Worm (Caenorhabditis elegans) whole organism, L2 larva: ENCODE measurements around the gene vha-6.

Experiments used
- C34F6.9 ChIP-seq: fragments of 150-350 bp; optimal IDR thresholded peaks from 2 replicates; lab custom pipeline; 2014; ENCODE audit warnings: missing biosample characterization, missing genetic modification characterization
- F13H6.1 ChIP-seq: sonication (generic microtip); optimal IDR thresholded peaks from 2 replicates; lab custom pipeline; 2016; ENCODE audit warnings: missing genetic modification characterization, missing compliant biosample characterization
- R02D3.7 ChIP-seq: fragments of 150-350 bp; optimal IDR thresholded peaks from 2 replicates; lab custom pipeline; 2014; ENCODE audit warnings: missing biosample characterization, missing genetic modification characterization
- Y55F3AM.14 ChIP-seq: fragments of 200-800 bp; sonication (Bioruptor generic); optimal IDR thresholded peaks from 2 replicates; lab custom pipeline; 2018; ENCODE audit warnings: mild to moderate bottlenecking, missing genetic modification characterization, missing compliant biosample characterization
- ZK546.5 ChIP-seq: sonication (generic microtip); optimal IDR thresholded peaks from 2 replicates; lab custom pipeline; 2017; ENCODE audit warnings: missing biosample characterization, missing genetic modification characterization
- alr-1 ChIP-seq: fragments of 150-350 bp; optimal IDR thresholded peaks from 2 replicates; lab custom pipeline; 2014; ENCODE audit warnings: missing biosample characterization, missing genetic modification characterization
- aly-2 ChIP-seq: fragments of 150-350 bp; optimal IDR thresholded peaks from 2 replicates; lab custom pipeline; 2014; ENCODE audit warnings: missing biosample characterization, missing genetic modification characterization
- blmp-1 ChIP-seq: sonication (generic microtip); optimal IDR thresholded peaks from 2 replicates; lab custom pipeline; 2017; ENCODE audit warnings: missing genetic modification characterization, mild to moderate bottlenecking, missing compliant biosample characterization, antibody characterized with exemption, moderate library complexity; ENCODE audit not compliant: insufficient read depth
- ceh-82 ChIP-seq: fragments of 150-350 bp; optimal IDR thresholded peaks from 2 replicates; lab custom pipeline; 2014; ENCODE audit warnings: missing biosample characterization, missing genetic modification characterization
- crh-2 ChIP-seq: sonication (generic microtip); optimal IDR thresholded peaks from 2 replicates; lab custom pipeline; 2017; ENCODE audit warnings: missing biosample characterization, missing genetic modification characterization
- dmd-4 ChIP-seq: sonication (generic microtip); optimal IDR thresholded peaks from 2 replicates; lab custom pipeline; 2017; ENCODE audit warnings: missing biosample characterization, missing genetic modification characterization
- egl-27 ChIP-seq: sonication (generic microtip); optimal IDR thresholded peaks from 3 replicates; lab custom pipeline; 2017; ENCODE audit warnings: missing biosample characterization, missing genetic modification reagents, missing genetic modification characterization
- elt-1 ChIP-seq: fragments of 150-350 bp; optimal IDR thresholded peaks from 2 replicates; lab custom pipeline; 2014; ENCODE audit warnings: missing biosample characterization, missing genetic modification characterization
- elt-3 ChIP-seq: sonication (generic microtip); optimal IDR thresholded peaks from 2 replicates; lab custom pipeline; 2017; ENCODE audit warnings: missing biosample characterization, missing genetic modification characterization
- lin-13 ChIP-seq: fragments of 150-350 bp; optimal IDR thresholded peaks from 2 replicates; lab custom pipeline; 2014; ENCODE audit warnings: missing biosample characterization, missing genetic modification reagents, missing genetic modification characterization
- lin-39 ChIP-seq: fragments of 150-350 bp; optimal IDR thresholded peaks from 2 replicates; lab custom pipeline; 2014; ENCODE audit warnings: missing biosample characterization, missing genetic modification reagents, missing genetic modification characterization
- lsy-2 ChIP-seq, 2 experiments: fragments of 150-350 bp in 1 of 2; sonication (generic microtip) in 1 of 2; optimal IDR thresholded peaks; 2 replicates each; lab custom pipeline; 2014 to 2017; ENCODE audit warnings: missing biosample characterization in 2 of 2, missing genetic modification characterization in 2 of 2
- mab-5 ChIP-seq: fragments of 150-350 bp; optimal IDR thresholded peaks from 2 replicates; lab custom pipeline; 2014; ENCODE audit warnings: missing biosample characterization, missing genetic modification characterization
- nhr-10 ChIP-seq: sonication (generic microtip); optimal IDR thresholded peaks from 2 replicates; lab custom pipeline; 2017; ENCODE audit warnings: missing biosample characterization, missing genetic modification characterization
- nhr-11 ChIP-seq: fragments of 150-350 bp; optimal IDR thresholded peaks from 2 replicates; lab custom pipeline; 2014; ENCODE audit warnings: missing biosample characterization, missing genetic modification characterization
- nhr-129 ChIP-seq: fragments of 150-350 bp; optimal IDR thresholded peaks from 2 replicates; lab custom pipeline; 2014; ENCODE audit warnings: missing biosample characterization, missing genetic modification characterization
- nhr-21 ChIP-seq: fragments of 150-350 bp; optimal IDR thresholded peaks from 2 replicates; lab custom pipeline; 2014; ENCODE audit warnings: missing biosample characterization, missing genetic modification characterization
- nhr-23 ChIP-seq: fragments of 150-350 bp; optimal IDR thresholded peaks from 2 replicates; lab custom pipeline; 2014; ENCODE audit warnings: missing biosample characterization, missing genetic modification reagents, missing genetic modification characterization
- nhr-25 ChIP-seq: fragments of 150-350 bp; sonication (generic microtip); optimal IDR thresholded peaks from 3 replicates; lab custom pipeline; 2014; ENCODE audit warnings: missing biosample characterization, missing genetic modification characterization
- nhr-6 ChIP-seq: fragments of 150-350 bp; optimal IDR thresholded peaks from 2 replicates; lab custom pipeline; 2014; ENCODE audit warnings: missing biosample characterization, missing genetic modification characterization
- nhr-77 ChIP-seq: fragments of 150-350 bp; optimal IDR thresholded peaks from 2 replicates; lab custom pipeline; 2014; ENCODE audit warnings: missing biosample characterization, missing genetic modification characterization
- peb-1 ChIP-seq: fragments of 150-350 bp; optimal IDR thresholded peaks from 2 replicates; lab custom pipeline; 2014; ENCODE audit warnings: missing biosample characterization, missing genetic modification characterization
- sem-4 ChIP-seq: fragments of 150-350 bp; optimal IDR thresholded peaks from 2 replicates; lab custom pipeline; 2014; ENCODE audit warnings: missing biosample characterization, missing genetic modification reagents, missing genetic modification characterization
- skn-1 ChIP-seq: sonication (generic microtip); optimal IDR thresholded peaks from 2 replicates; lab custom pipeline; 2017; ENCODE audit warnings: missing biosample characterization, missing genetic modification characterization
- sma-3 ChIP-seq: sonication (generic microtip); optimal IDR thresholded peaks from 2 replicates; lab custom pipeline; 2016; ENCODE audit warnings: missing genetic modification reagents, missing genetic modification characterization, missing compliant biosample characterization
- sma-9 ChIP-seq, 2 experiments: fragments of 150-350 bp in 1 of 2; sonication (generic microtip) in 1 of 2; optimal IDR thresholded peaks; 2 replicates each; lab custom pipeline; 2014 to 2016; ENCODE audit warnings: missing genetic modification characterization in 2 of 2, mild to moderate bottlenecking in 1 of 2, missing biosample characterization in 1 of 2, missing compliant biosample characterization in 1 of 2, missing genetic modification reagents in 1 of 2, moderate library complexity in 1 of 2
- snpc-4 ChIP-seq: fragments of 150-350 bp; optimal IDR thresholded peaks from 2 replicates; lab custom pipeline; 2014; ENCODE audit warnings: missing biosample characterization, missing genetic modification characterization
- unc-55 ChIP-seq: fragments of 150-350 bp; sonication (generic microtip); optimal IDR thresholded peaks from 3 replicates; lab custom pipeline; 2014; ENCODE audit warnings: missing biosample characterization, missing genetic modification reagents, missing genetic modification characterization
- zag-1 ChIP-seq: fragments of 150-350 bp; optimal IDR thresholded peaks from 2 replicates; lab custom pipeline; 2014; ENCODE audit warnings: missing biosample characterization, missing genetic modification characterization
- ztf-1 ChIP-seq: fragments of 200-800 bp; sonication (Bioruptor generic); conservative IDR thresholded peaks from 2 replicates; pipeline ENCODE4 v1.3.6; 2022; ENCODE audit warnings: missing genetic modification characterization, missing compliant biosample characterization
- ztf-11 ChIP-seq: sonication (generic microtip); optimal IDR thresholded peaks from 2 replicates; lab custom pipeline; 2017; ENCODE audit warnings: missing biosample characterization, missing genetic modification characterization

vha-6 gene

ce11 chrII:11393787-11394186 lies 44.5 kb downstream of the vha-6 start:
- no peak for TF ChIP-seq unc-55 (GFP tag; lab: Kevin White, UChicago)
- TF ChIP-seq ceh-82 (tag; lab: Kevin White, UChicago) = no peak
- TF ChIP-seq ztf-1 (GFP tag; lab: Robert Waterston, UW) = no peak
- TF ChIP-seq dmd-4 (tag; lab: Kevin White, UChicago) = no peak
- TF ChIP-seq lsy-2 (tag; optimal IDR thresholded peaks at IDR 0.05; lab: Kevin White, UChicago) = no peak
- no peak for TF ChIP-seq alr-1 (tag; lab: Kevin White, UChicago)
- TF ChIP-seq mab-5 (tag; lab: Kevin White, UChicago) = no peak
- TF ChIP-seq lin-39 = no peak
- TF ChIP-seq peb-1 = no peak
- no peak for TF ChIP-seq egl-27 (tag; lab: Kevin White, UChicago)
- TF ChIP-seq, all 48 proteins: peak for 0

DNA sequence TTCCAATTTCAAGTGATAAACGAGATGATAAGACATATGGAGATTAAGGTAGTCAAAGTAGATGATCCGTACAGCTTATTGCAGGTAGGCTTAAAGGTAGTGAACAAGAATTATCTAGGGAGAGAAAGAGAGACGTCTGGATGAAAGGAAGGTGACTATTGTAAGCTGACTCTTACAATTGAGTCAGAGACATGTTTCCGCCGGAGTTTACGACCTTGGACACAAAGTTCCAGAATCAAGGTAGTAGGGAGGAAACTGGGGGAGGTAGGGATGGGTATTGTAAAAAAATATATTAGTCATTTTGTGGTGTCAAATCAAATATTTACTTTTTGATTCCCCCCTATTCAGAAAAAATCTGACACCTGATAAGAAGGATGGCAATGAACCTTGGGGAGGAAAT lies 45.9 kb downstream of the vha-6 start:
- TF ChIP-seq elt-3 (tag; lab: Kevin White, UChicago) (no peak), F13H6.1 (tag; lab: Kevin White, UChicago) (no peak), sma-9 (GFP tag; optimal IDR thresholded peaks at IDR 0.05; lab: Kevin White, UChicago) (no peak), sma-9 (tag; optimal IDR thresholded peaks at IDR 0.05; lab: Kevin White, UChicago) (no peak), lsy-2 (tag; optimal IDR thresholded peaks at IDR 0.05; lab: Kevin White, UChicago) (no peak), sem-4 (tag; lab: Kevin White, UChicago) (no peak), egl-27 (tag; lab: Kevin White, UChicago) (no peak), lin-13 (no peak), C34F6.9 (no peak), blmp-1 (no peak), nhr-11 (tag; lab: Kevin White, UChicago) (no peak), lin-39 (no peak), skn-1 (tag; lab: Kevin White, UChicago) (no peak)

DNA sequence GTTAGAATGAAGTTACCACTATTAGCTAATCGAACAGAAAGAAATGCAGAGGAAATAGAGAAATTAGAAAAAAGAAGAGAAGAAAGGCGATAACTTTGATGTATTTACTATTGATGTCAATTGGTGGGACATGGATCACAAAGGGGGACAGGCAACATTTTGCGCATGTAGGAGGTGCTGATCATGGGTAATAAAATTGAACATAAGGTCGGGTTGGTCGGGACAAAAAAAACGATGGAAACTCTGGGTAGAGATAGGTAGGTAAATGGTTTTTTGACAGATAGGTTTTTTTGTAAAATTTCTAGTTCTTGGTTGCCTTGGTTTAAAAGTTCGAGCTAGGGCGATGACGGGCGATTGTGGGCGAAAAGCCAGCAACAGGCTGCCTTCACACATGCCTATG lies 47.4 kb downstream of the vha-6 start, which contains the start of gene shn-1:
Gene shn-1, minus strand, starts transcription at position 101 of the 400 bp plus-strand sequence.
- TF ChIP-seq elt-1 = no peak
- no peak for TF ChIP-seq ZK546.5
- TF ChIP-seq snpc-4 = no peak
- TF ChIP-seq aly-2 (tag; lab: Kevin White, UChicago) = no peak
- no peak for TF ChIP-seq nhr-23 (tag; lab: Kevin White, UChicago)
- TF ChIP-seq Y55F3AM.14 (GFP tag; lab: Kevin White, UChicago) = no peak
- no peak for TF ChIP-seq ztf-11 (tag; lab: Kevin White, UChicago)
- no peak for TF ChIP-seq nhr-25 (tag; lab: Kevin White, UChicago)
- no peak for TF ChIP-seq nhr-129
- TF ChIP-seq R02D3.7 = no peak
- no peak for TF ChIP-seq nhr-10 (tag; lab: Kevin White, UChicago)
- no peak for TF ChIP-seq crh-2 (tag; lab: Kevin White, UChicago)
- TF ChIP-seq sma-3 (GFP tag; lab: Kevin White, UChicago) = no peak
- no peak for TF ChIP-seq egl-27 (tag; lab: Kevin White, UChicago)
- TF ChIP-seq zag-1 (tag; lab: Kevin White, UChicago) = no peak
- no peak for TF ChIP-seq nhr-21
- TF ChIP-seq nhr-6 (tag; lab: Kevin White, UChicago) = no peak
- TF ChIP-seq unc-55 (GFP tag; lab: Kevin White, UChicago) = no peak
- no peak for TF ChIP-seq skn-1 (tag; lab: Kevin White, UChicago)
- TF ChIP-seq, all 48 proteins: peak for 0

- TF ChIP-seq nhr-77 (tag; lab: Kevin White, UChicago) (no peak), Y55F3AM.14 (GFP tag; lab: Kevin White, UChicago) (no peak)
- TF ChIP-seq, all 48 proteins: peak for 0
Observed at ce11 chrII:11386950-11387349, 51.3 kb downstream of the vha-6 start.
